Fruit fly (Drosophila melanogaster) whole organism, wandering third instar larva: ENCODE data around the gene CG1637.

Source experiments
- Abd-B ChIP-seq: fragments of >200 bp; optimal IDR thresholded peaks from 2 replicates; lab custom pipeline; 2017; ENCODE audit warnings: missing biosample characterization, missing genetic modification characterization
- CrebA ChIP-seq: fragments of 200-800 bp; sonication (Bioruptor generic); optimal IDR thresholded peaks from 2 replicates; lab custom pipeline; 2016; ENCODE audit warnings: missing biosample characterization, mild to moderate bottlenecking, missing genetic modification characterization, borderline replicate concordance
- GATAd ChIP-seq: sonication (Bioruptor generic); optimal IDR thresholded peaks from 2 replicates; lab custom pipeline; 2016; ENCODE audit warnings: missing biosample characterization, missing genetic modification characterization
- Hr78 ChIP-seq: fragments of >200 bp; optimal IDR thresholded peaks from 2 replicates; lab custom pipeline; 2017; ENCODE audit warnings: missing biosample characterization, missing genetic modification characterization
- Jra ChIP-seq: sonication (Bioruptor generic); optimal IDR thresholded peaks from 2 replicates; lab custom pipeline; 2016; ENCODE audit warnings: missing biosample characterization, missing genetic modification characterization
- Myc ChIP-seq: fragments of >200 bp; optimal IDR thresholded peaks from 2 replicates; lab custom pipeline; 2017
- brk ChIP-seq: fragments of 200-800 bp; sonication (Bioruptor generic); optimal IDR thresholded peaks from 2 replicates; lab custom pipeline; 2016; ENCODE audit warnings: missing biosample characterization, mild to moderate bottlenecking, missing genetic modification characterization
- dl ChIP-seq, 2 experiments: fragments of 175-275, 200-275 bp in 1 of 2; fragments of 200-275 bp in 1 of 2; sonication (Bioruptor generic); optimal IDR thresholded peaks; lab custom pipeline; 2018; ENCODE audit warnings: mild to moderate bottlenecking in 2 of 2, missing biosample characterization in 2 of 2, missing genetic modification characterization in 2 of 2, moderate library complexity in 2 of 2; ENCODE audit not compliant: partially characterized antibody in 2 of 2, insufficient read depth in 1 of 2
- dmrt93B ChIP-seq: fragments of 200-800 bp; sonication (Bioruptor generic); optimal IDR thresholded peaks from 2 replicates; lab custom pipeline; 2018; ENCODE audit warnings: missing biosample characterization, mild to moderate bottlenecking, missing genetic modification characterization
- dsf ChIP-seq: sonication (Bioruptor generic); optimal IDR thresholded peaks from 2 replicates; lab custom pipeline; 2016; ENCODE audit warnings: missing biosample characterization, missing genetic modification characterization, borderline replicate concordance
- h ChIP-seq: fragments of 200-800 bp; sonication (Bioruptor generic); optimal IDR thresholded peaks from 3 replicates; lab custom pipeline; 2016; ENCODE audit warnings: missing biosample characterization, mild to moderate bottlenecking, missing genetic modification characterization
- pan ChIP-seq: fragments of >200 bp; optimal IDR thresholded peaks from 2 replicates; lab custom pipeline; 2017
- psq ChIP-seq: fragments of 200-800 bp; sonication (Bioruptor generic); optimal IDR thresholded peaks from 3 replicates; lab custom pipeline; 2017; ENCODE audit warnings: missing biosample characterization, mild to moderate bottlenecking, missing genetic modification characterization, moderate library complexity
- usp ChIP-seq: fragments of >200 bp; optimal IDR thresholded peaks from 2 replicates; lab custom pipeline; 2017; ENCODE audit warnings: missing biosample characterization, missing genetic modification characterization

DNA sequence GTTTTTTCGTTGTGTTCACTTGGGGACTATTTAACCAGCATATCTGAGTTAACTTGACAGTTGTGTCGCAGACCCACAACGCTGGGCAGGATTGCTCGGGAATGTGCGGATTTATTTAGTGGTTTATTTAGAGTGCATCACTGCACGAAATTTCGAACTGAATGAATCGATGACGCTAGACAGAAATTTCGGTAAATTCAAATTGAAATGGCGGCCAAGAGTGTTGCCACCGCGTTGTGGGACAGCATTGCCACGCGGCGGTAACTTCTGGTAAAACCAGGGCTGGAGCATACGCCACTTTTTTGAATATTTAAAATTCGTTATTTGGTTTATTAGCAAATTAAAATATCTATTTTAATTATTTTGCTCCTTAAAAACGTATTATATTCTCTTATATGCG, 23.0 kb downstream of the CG1637 start, which contains the start of gene feo:
- TF ChIP-seq dsf (no peak), GATAd (no peak), Abd-B (GFP tag; lab: Kevin White, UChicago) (no peak), Myc (lab: Kevin White, UChicago) (no peak), psq (no peak), Jra (GFP tag; lab: Kevin White, UChicago) (no peak), usp (GFP tag; lab: Kevin White, UChicago) (no peak), CrebA (GFP tag; lab: Kevin White, UChicago) (no peak), pan (lab: Kevin White, UChicago) (no peak), dmrt93B (GFP tag; lab: Kevin White, UChicago) (no peak), brk (GFP tag; lab: Kevin White, UChicago) (no peak), Hr78 (GFP tag; lab: Kevin White, UChicago) (no peak), h (GFP tag; lab: Kevin White, UChicago) (no peak), dl (GFP tag; optimal IDR thresholded peaks at IDR 0.05; lab: Kevin White, UChicago; ENCODE audit: insufficient read depth in 1 of 2, partially characterized antibody in 2 of 2) (no peak)
